Fruit fly (Drosophila melanogaster) whole organism, adult: ENCODE measurements around the gene CG10516.

ENCODE experiments used
- CG11617 ChIP-seq: fragments of 200-800 bp; sonication (Bioruptor generic); optimal IDR thresholded peaks from 2 replicates; lab custom pipeline; 2017; ENCODE audit warnings: mild to moderate bottlenecking, missing biosample characterization, missing genetic modification reagents, missing genetic modification characterization
- CG12768 ChIP-seq: fragments of 200-800 bp; sonication (Bioruptor generic); optimal IDR thresholded peaks from 2 replicates; lab custom pipeline; 2017; ENCODE audit warnings: missing biosample characterization, missing genetic modification characterization, mild to moderate bottlenecking, moderate library complexity, missing genetic modification reagents
- CG14711 ChIP-seq: fragments of 200-800 bp; sonication (Bioruptor generic); optimal IDR thresholded peaks from 2 replicates; lab custom pipeline; 2018; ENCODE audit warnings: missing biosample characterization, mild to moderate bottlenecking, missing genetic modification characterization, moderate library complexity
- CG1620 ChIP-seq: fragments of 200-800 bp; sonication (Bioruptor generic); optimal IDR thresholded peaks from 2 replicates; lab custom pipeline; 2016; ENCODE audit warnings: missing biosample characterization, missing genetic modification characterization
- CG33017 ChIP-seq: fragments of 200-800 bp; sonication (Bioruptor generic); optimal IDR thresholded peaks from 2 replicates; lab custom pipeline; 2018; ENCODE audit warnings: missing biosample characterization, mild to moderate bottlenecking, missing genetic modification characterization, moderate library complexity
- CG5204 ChIP-seq: fragments of 200-800 bp; sonication (Bioruptor generic); optimal IDR thresholded peaks from 2 replicates; lab custom pipeline; 2016; ENCODE audit warnings: missing biosample characterization, missing genetic modification characterization
- CG7045 ChIP-seq: fragments of 200-800 bp; sonication (Bioruptor generic); optimal IDR thresholded peaks from 2 replicates; lab custom pipeline; 2017; ENCODE audit warnings: missing biosample characterization, mild to moderate bottlenecking, missing genetic modification characterization
- CG7101 ChIP-seq: fragments of 200-800 bp; sonication (Bioruptor generic); optimal IDR thresholded peaks from 2 replicates; lab custom pipeline; 2018; ENCODE audit warnings: missing biosample characterization, mild to moderate bottlenecking, missing genetic modification characterization, moderate library complexity
- Clk ChIP-seq: fragments of 200-800 bp; sonication (Bioruptor generic); optimal IDR thresholded peaks from 2 replicates; lab custom pipeline; 2017; ENCODE audit warnings: missing biosample characterization, missing genetic modification characterization
- Crg-1 ChIP-seq: fragments of 200-800 bp; sonication (Bioruptor generic); optimal IDR thresholded peaks from 2 replicates; lab custom pipeline; 2016; ENCODE audit warnings: missing biosample characterization, missing genetic modification characterization
- Hr96 ChIP-seq: fragments of 200-800 bp; sonication (Bioruptor generic); optimal IDR thresholded peaks from 2 replicates; lab custom pipeline; 2016; ENCODE audit warnings: missing biosample characterization, missing genetic modification characterization
- Mnt ChIP-seq: fragments of 200-800 bp; sonication (Bioruptor generic); optimal IDR thresholded peaks from 2 replicates; lab custom pipeline; 2016; ENCODE audit warnings: missing biosample characterization, mild to moderate bottlenecking, missing genetic modification characterization
- bab1 ChIP-seq: fragments of 200-800 bp; sonication (Bioruptor generic); optimal IDR thresholded peaks from 3 replicates; lab custom pipeline; 2019; ENCODE audit warnings: missing biosample characterization, mild to moderate bottlenecking, missing genetic modification characterization, moderate library complexity
- cic ChIP-seq: fragments of 200-800 bp; sonication (Bioruptor generic); optimal IDR thresholded peaks from 2 replicates; lab custom pipeline; 2017; ENCODE audit warnings: missing biosample characterization, mild to moderate bottlenecking, missing genetic modification characterization, moderate library complexity
- cnc ChIP-seq, 2 experiments: fragments of >200 bp; optimal IDR thresholded peaks; 2 replicates each; lab custom pipeline; 2017
- kay ChIP-seq: fragments of 200-800 bp; sonication (Bioruptor generic); peaks from one replicate; lab custom pipeline; 2016; ENCODE audit warnings: missing biosample characterization, missing genetic modification characterization, borderline replicate concordance
- ovo ChIP-seq: fragments of 200-800 bp; sonication (Bioruptor generic); optimal IDR thresholded peaks from 2 replicates; lab custom pipeline; 2016; ENCODE audit warnings: missing biosample characterization, missing genetic modification characterization
- pad ChIP-seq: fragments of 200-800 bp; sonication (Bioruptor generic); optimal IDR thresholded peaks from 3 replicates; lab custom pipeline; 2017; ENCODE audit warnings: missing biosample characterization, missing genetic modification characterization, mild to moderate bottlenecking, moderate library complexity, missing genetic modification reagents
- tj ChIP-seq: fragments of 200-800 bp; sonication (Bioruptor generic); optimal IDR thresholded peaks from 3 replicates; lab custom pipeline; 2017; ENCODE audit warnings: missing biosample characterization, mild to moderate bottlenecking, missing genetic modification characterization, moderate library complexity
- toe ChIP-seq: fragments of 200-800 bp; sonication (Bioruptor generic); optimal IDR thresholded peaks from 2 replicates; lab custom pipeline; 2016; ENCODE audit warnings: missing biosample characterization, missing genetic modification characterization

Gene CG10516

DNA sequence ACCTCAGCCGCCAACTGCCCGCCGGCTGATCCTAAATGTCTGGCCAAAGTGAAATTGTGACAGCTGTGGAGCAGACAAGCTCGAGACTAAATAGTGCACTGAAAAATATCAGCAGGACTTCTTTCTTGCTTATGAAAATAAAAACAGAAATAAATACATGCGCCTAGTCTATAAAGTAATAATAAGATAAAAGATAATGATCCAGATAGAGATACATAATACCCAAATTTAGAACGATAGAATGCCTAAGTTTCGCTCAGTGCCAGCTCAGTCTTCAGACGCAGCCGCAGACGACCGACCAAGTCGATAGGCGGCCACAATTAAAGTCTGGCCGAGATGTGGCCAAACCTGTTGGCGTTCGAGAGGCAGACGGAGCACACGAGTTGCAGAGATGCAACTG is 27.2 kb upstream of the CG10516 start:
- no peak for TF ChIP-seq Clk (GFP tag; lab: Kevin White, UChicago)
- no peak for TF ChIP-seq cic (GFP tag; lab: Kevin White, UChicago)
- no peak for TF ChIP-seq kay (GFP tag; lab: Kevin White, UChicago)
- TF ChIP-seq CG11617: no peak
- no peak for TF ChIP-seq toe (GFP tag; lab: Kevin White, UChicago)
- TF ChIP-seq pad (GFP tag; lab: Kevin White, UChicago): no peak
- TF ChIP-seq CG12768 (GFP tag; lab: Kevin White, UChicago): no peak
- TF ChIP-seq tj (GFP tag; lab: Kevin White, UChicago): no peak

DNA sequence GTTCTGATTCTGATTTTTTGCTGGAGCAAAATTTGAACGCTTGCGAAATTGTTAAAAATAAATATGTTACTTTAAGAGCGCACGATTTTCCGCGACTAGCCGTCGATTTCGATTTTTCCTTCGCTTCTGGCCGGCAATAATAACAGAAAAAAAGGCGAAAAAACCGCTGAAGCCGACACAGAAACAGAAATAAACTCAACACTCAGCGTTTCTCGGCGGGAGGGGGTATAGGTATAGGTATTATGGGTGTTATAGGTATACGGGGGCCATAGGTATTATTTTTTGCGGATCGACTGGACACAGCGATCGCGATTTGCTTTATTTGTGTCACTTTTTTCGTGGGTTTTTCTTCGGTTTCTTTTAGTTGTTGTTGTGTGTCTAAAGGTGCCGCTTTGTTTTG is 15.7 kb upstream of the CG10516 start:
- no peak for TF ChIP-seq cnc (optimal IDR thresholded peaks at IDR 0.05; lab: Kevin White, UChicago)
- TF ChIP-seq kay (GFP tag; lab: Kevin White, UChicago): no peak
- TF ChIP-seq ovo (GFP tag; lab: Kevin White, UChicago): no peak
- TF ChIP-seq Hr96 (GFP tag; lab: Kevin White, UChicago): no peak
- TF ChIP-seq CG14711 (tag; lab: Kevin White, UChicago): no peak
- peak; percentile 93 for TF ChIP-seq tj (GFP tag; lab: Kevin White, UChicago)

dm6 chr3L:15952909-15953308 is 15.1 kb upstream of the CG10516 start:
- TF ChIP-seq CG11617 (no peak), cnc (optimal IDR thresholded peaks at IDR 0.05; lab: Kevin White, UChicago) (no peak), bab1 (GFP tag; lab: Kevin White, UChicago) (no peak), Clk (GFP tag; lab: Kevin White, UChicago) (no peak), CG12768 (GFP tag; lab: Kevin White, UChicago) (no peak), CG5204 (GFP tag; lab: Kevin White, UChicago) (no peak), toe (GFP tag; lab: Kevin White, UChicago) (no peak), Hr96 (GFP tag; lab: Kevin White, UChicago) (no peak), CG14711 (tag; lab: Kevin White, UChicago) (no peak), kay (GFP tag; lab: Kevin White, UChicago) (no peak), pad (GFP tag; lab: Kevin White, UChicago) (no peak), tj (GFP tag; lab: Kevin White, UChicago) (no peak), CG7101 (tag; lab: Kevin White, UChicago) (no peak)

DNA sequence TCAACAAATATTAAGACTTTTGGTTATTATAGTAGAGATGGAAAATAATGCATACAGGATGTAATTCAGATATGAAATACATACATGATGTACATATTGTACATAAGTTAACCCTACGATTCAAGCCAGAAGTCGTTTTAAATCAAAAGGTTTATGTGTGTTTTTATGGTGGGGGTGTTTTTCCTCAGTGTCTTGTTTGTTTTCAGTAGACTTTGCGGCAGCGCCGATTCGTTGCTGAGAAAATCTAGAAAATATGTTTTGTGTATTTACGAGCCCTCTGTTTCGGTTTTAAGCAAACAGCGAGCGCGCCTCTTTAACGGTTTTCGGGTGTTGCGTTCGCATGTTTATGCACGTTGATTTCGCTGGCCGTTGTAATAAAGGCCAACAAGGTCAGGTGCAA is 14.1 kb upstream of the CG10516 start:
- TF ChIP-seq CG7101 (tag; lab: Kevin White, UChicago): no peak
- no peak for TF ChIP-seq kay (GFP tag; lab: Kevin White, UChicago)
- no peak for TF ChIP-seq bab1 (GFP tag; lab: Kevin White, UChicago)
- TF ChIP-seq pad (GFP tag; lab: Kevin White, UChicago): no peak
- TF ChIP-seq toe (GFP tag; lab: Kevin White, UChicago): no peak
- TF ChIP-seq CG14711 (tag; lab: Kevin White, UChicago): no peak
- TF ChIP-seq CG1620 (GFP tag; lab: Kevin White, UChicago): no peak
- TF ChIP-seq Crg-1: no peak
- TF ChIP-seq CG5204 (GFP tag; lab: Kevin White, UChicago): no peak
- no peak for TF ChIP-seq CG12768 (GFP tag; lab: Kevin White, UChicago)
- no peak for TF ChIP-seq CG11617
- no peak for TF ChIP-seq cic (GFP tag; lab: Kevin White, UChicago)
- no peak for TF ChIP-seq Mnt (GFP tag; lab: Kevin White, UChicago)
- no peak for TF ChIP-seq CG33017 (tag; lab: Kevin White, UChicago)
- TF ChIP-seq CG7045: no peak
- no peak for TF ChIP-seq ovo (GFP tag; lab: Kevin White, UChicago)
- no peak for TF ChIP-seq tj (GFP tag; lab: Kevin White, UChicago)
- TF ChIP-seq cnc (optimal IDR thresholded peaks at IDR 0.05; lab: Kevin White, UChicago): no peak

dm6 chr3L:15954784-15955427 is 13.1 kb upstream of the CG10516 start, which contains the start of the genes Pka-C3 and GXIVsPLA2:
Gene Pka-C3 (minus strand): TSS chr3L:15954797.
Gene GXIVsPLA2 (plus strand): TSS chr3L:15955096.
- TF ChIP-seq tj (GFP tag; lab: Kevin White, UChicago) (peak; percentile 73), Crg-1 (no peak)

dm6 chr3L:15956448-15957010 is 11.5 kb upstream of the CG10516 start, which contains the start of gene elgi:
Gene elgi (plus strand): TSS chr3L:15956550.
- peak; percentile 66 for TF ChIP-seq CG11617
- TF ChIP-seq ovo (GFP tag; lab: Kevin White, UChicago): peak; percentile 73
- peak; percentile 41 for TF ChIP-seq Clk (GFP tag; lab: Kevin White, UChicago)
- peak; percentile 79 for TF ChIP-seq CG12768 (GFP tag; lab: Kevin White, UChicago)
- peak; percentile 51 for TF ChIP-seq CG14711 (tag; lab: Kevin White, UChicago)
- peak; percentile 73 for TF ChIP-seq CG7045
- peak; percentile 64 for TF ChIP-seq CG33017 (tag; lab: Kevin White, UChicago)
- peak; percentile 90 for TF ChIP-seq CG1620 (GFP tag; lab: Kevin White, UChicago)
- TF ChIP-seq cnc (optimal IDR thresholded peaks at IDR 0.05; lab: Kevin White, UChicago): no peak
- TF ChIP-seq CG7101 (tag; lab: Kevin White, UChicago): peak; percentile 77
- peak; percentile 68 for TF ChIP-seq Hr96 (GFP tag; lab: Kevin White, UChicago)
- TF ChIP-seq Crg-1: peak; percentile 95
- TF ChIP-seq tj (GFP tag; lab: Kevin White, UChicago): peak; percentile 43
- peak; percentile 80 for TF ChIP-seq toe (GFP tag; lab: Kevin White, UChicago)
- peak; percentile 74 for TF ChIP-seq CG5204 (GFP tag; lab: Kevin White, UChicago)
- TF ChIP-seq Mnt (GFP tag; lab: Kevin White, UChicago): peak; percentile 80
- TF ChIP-seq cic (GFP tag; lab: Kevin White, UChicago): peak; percentile 71
- TF ChIP-seq kay (GFP tag; lab: Kevin White, UChicago): no peak
- peak; percentile 48 for TF ChIP-seq bab1 (GFP tag; lab: Kevin White, UChicago)
- peak; percentile 70 for TF ChIP-seq pad (GFP tag; lab: Kevin White, UChicago)
